Fruit fly (Drosophila melanogaster) whole organism, embryonic: ENCODE measurements around the gene pico.

ENCODE experiments used
- Atf-2 ChIP-seq: fragments of 200-800 bp; sonication (Bioruptor generic); optimal IDR thresholded peaks from 2 replicates; lab custom pipeline; 2016; ENCODE audit warnings: missing biosample characterization, missing genetic modification characterization
- Atf6 ChIP-seq: fragments of 200-800 bp; sonication (Bioruptor generic); IDR thresholded peaks from 2 replicates; pipeline ENCODE4 v1.3.6; 2022; ENCODE audit warnings: missing biosample characterization, missing genetic modification characterization
- B-H1 ChIP-seq: fragments of 200-800 bp; sonication (Bioruptor generic); IDR thresholded peaks from 3 replicates; pipeline ENCODE4 v1.3.6; 2022; ENCODE audit warnings: missing biosample characterization, missing genetic modification characterization
- BEAF-32 ChIP-seq: fragments of 200-800 bp; sonication (Bioruptor generic); optimal IDR thresholded peaks from 3 replicates; lab custom pipeline; 2017; ENCODE audit warnings: missing biosample characterization, missing genetic modification characterization, mild to moderate bottlenecking, moderate library complexity, missing genetic modification reagents
- BtbVII ChIP-seq: fragments of 200-800 bp; sonication (Bioruptor generic); optimal IDR thresholded peaks from 3 replicates; lab custom pipeline; 2017; ENCODE audit warnings: missing biosample characterization, mild to moderate bottlenecking, missing genetic modification characterization
- Bteb2 ChIP-seq: fragments of 200-800 bp; sonication (Bioruptor generic); optimal IDR thresholded peaks from 2 replicates; lab custom pipeline; 2016; ENCODE audit warnings: missing biosample characterization, missing genetic modification characterization
- CG10565 ChIP-seq: fragments of 200-800 bp; sonication (Bioruptor generic); optimal IDR thresholded peaks from 3 replicates; lab custom pipeline; 2016; ENCODE audit warnings: missing biosample characterization, mild to moderate bottlenecking, missing genetic modification characterization
- CG11247 ChIP-seq: fragments of 200-800 bp; sonication (Bioruptor generic); IDR thresholded peaks from 2 replicates; pipeline ENCODE4 v1.3.6; 2022; ENCODE audit warnings: missing biosample characterization, missing genetic modification characterization
- CG14441 ChIP-seq: fragments of 200-800 bp; sonication (Bioruptor generic); IDR thresholded peaks from 2 replicates; pipeline ENCODE4 v1.3.6; 2022; ENCODE audit warnings: missing biosample characterization, missing genetic modification characterization
- CG17802 ChIP-seq: fragments of 200-800 bp; sonication (Bioruptor generic); optimal IDR thresholded peaks from 2 replicates; lab custom pipeline; 2018; ENCODE audit warnings: missing biosample characterization, mild to moderate bottlenecking, missing genetic modification characterization, moderate library complexity
- CG1832 ChIP-seq: fragments of 200-800 bp; sonication (Bioruptor generic); optimal IDR thresholded peaks from 2 replicates; lab custom pipeline; 2017; ENCODE audit warnings: missing biosample characterization, mild to moderate bottlenecking, missing genetic modification characterization, inconsistent platforms
- CG3065 ChIP-seq: fragments of 200-800 bp; sonication (Bioruptor generic); optimal IDR thresholded peaks from 2 replicates; lab custom pipeline; 2016; ENCODE audit warnings: missing biosample characterization, missing genetic modification characterization
- CG34422 ChIP-seq: fragments of 200-800 bp; sonication (Bioruptor generic); IDR thresholded peaks from 3 replicates; pipeline ENCODE4 v1.3.6; 2022; ENCODE audit warnings: missing biosample characterization, missing genetic modification characterization
- CG4854 ChIP-seq: fragments of 200-800 bp; sonication (Bioruptor generic); optimal IDR thresholded peaks from 2 replicates; lab custom pipeline; 2016; ENCODE audit warnings: missing biosample characterization, missing genetic modification characterization, inconsistent platforms
- CG5953 ChIP-seq: fragments of 200-800 bp; sonication (Bioruptor generic); IDR thresholded peaks from 2 replicates; pipeline ENCODE4 v1.3.6; 2022; ENCODE audit warnings: missing biosample characterization, missing genetic modification characterization
- CG6254 ChIP-seq: fragments of 200-800 bp; sonication (Bioruptor generic); optimal IDR thresholded peaks from 3 replicates; lab custom pipeline; 2017; ENCODE audit warnings: mild to moderate bottlenecking, missing biosample characterization, missing genetic modification reagents, missing genetic modification characterization
- CG6272 ChIP-seq: fragments of 200-800 bp; sonication (Bioruptor generic); IDR thresholded peaks from 2 replicates; pipeline ENCODE4 v1.3.6; 2022; ENCODE audit warnings: missing biosample characterization, missing genetic modification characterization
- CG7928 ChIP-seq: fragments of 200-800 bp; sonication (Bioruptor generic); optimal IDR thresholded peaks from 2 replicates; lab custom pipeline; 2017; ENCODE audit warnings: missing biosample characterization, mild to moderate bottlenecking, missing genetic modification characterization
- CG8089 ChIP-seq: fragments of 200-800 bp; sonication (Bioruptor generic); optimal IDR thresholded peaks from 3 replicates; lab custom pipeline; 2016; ENCODE audit warnings: missing biosample characterization, missing genetic modification characterization
- CG8478 ChIP-seq: fragments of >200 bp; optimal IDR thresholded peaks from 2 replicates; lab custom pipeline; 2018
- CG8924 ChIP-seq: fragments of 200-800 bp; optimal IDR thresholded peaks from 3 replicates; lab custom pipeline; 2019; ENCODE audit warnings: missing biosample characterization, mild to moderate bottlenecking, missing genetic modification characterization, moderate library complexity
- Camta ChIP-seq: fragments of 200-800 bp; sonication (Bioruptor generic); optimal IDR thresholded peaks from 2 replicates; lab custom pipeline; 2016; ENCODE audit warnings: missing biosample characterization, missing genetic modification characterization
- CrebB ChIP-seq: fragments of 200-800 bp; sonication (Bioruptor generic); optimal IDR thresholded peaks from 3 replicates; lab custom pipeline; 2018; ENCODE audit warnings: missing biosample characterization, mild to moderate bottlenecking, missing genetic modification characterization
- D ChIP-seq, 2 experiments: fragments of 200-800 bp in 1 of 2; fragments of >200 bp in 1 of 2; sonication (Bioruptor generic) in 1 of 2; optimal IDR thresholded peaks; 2 replicates in 1 of 2; 3 replicates in 1 of 2; lab custom pipeline; 2017; ENCODE audit warnings: mild to moderate bottlenecking in 1 of 2, missing biosample characterization in 1 of 2, missing genetic modification characterization in 1 of 2, missing genetic modification reagents in 1 of 2
- Dip2 ChIP-seq: fragments of 200-800 bp; sonication (Bioruptor generic); IDR thresholded peaks from 2 replicates; pipeline ENCODE4 v1.3.6; 2022; ENCODE audit warnings: missing biosample characterization, missing genetic modification characterization
- HLHmδ ChIP-seq: fragments of 200-800 bp; sonication (Bioruptor generic); optimal IDR thresholded peaks from 2 replicates; lab custom pipeline; 2018; ENCODE audit warnings: missing biosample characterization, mild to moderate bottlenecking, missing genetic modification characterization, moderate library complexity
- Hr78 ChIP-seq, 2 experiments: fragments of 200-800 bp in 1 of 2; fragments of >200 bp in 1 of 2; sonication (Bioruptor generic) in 1 of 2; optimal IDR thresholded peaks; 2 replicates each; lab custom pipeline; 2017 to 2019; ENCODE audit warnings: missing biosample characterization in 2 of 2, missing genetic modification characterization in 2 of 2, mild to moderate bottlenecking in 1 of 2, moderate library complexity in 1 of 2
- Lim3 ChIP-seq: fragments of 200-800 bp; sonication (Bioruptor generic); IDR thresholded peaks from 2 replicates; pipeline ENCODE4 v1.3.6; 2022; ENCODE audit warnings: missing biosample characterization, missing genetic modification characterization
- Max ChIP-seq: fragments of 200-800 bp; sonication (Bioruptor generic); optimal IDR thresholded peaks from 2 replicates; lab custom pipeline; 2016; ENCODE audit warnings: missing biosample characterization, mild to moderate bottlenecking, missing genetic modification characterization
- Ptx1 ChIP-seq: fragments of 200-800 bp; sonication (Bioruptor generic); IDR thresholded peaks from 2 replicates; pipeline ENCODE4 v1.3.6; 2022; ENCODE audit warnings: missing biosample characterization, missing genetic modification characterization
- Rfx ChIP-seq: fragments of 200-800 bp; sonication (Bioruptor generic); IDR thresholded peaks from 2 replicates; pipeline ENCODE4 v1.3.6; 2022; ENCODE audit warnings: missing biosample characterization, missing genetic modification characterization
- Side ChIP-seq: fragments of 200-800 bp; sonication (Bioruptor generic); optimal IDR thresholded peaks from 2 replicates; lab custom pipeline; 2016; ENCODE audit warnings: missing biosample characterization, missing genetic modification characterization
- Xrp1 ChIP-seq: fragments of 200-800 bp; sonication (Bioruptor generic); IDR thresholded peaks from 2 replicates; pipeline ENCODE4 v1.3.6; 2022; ENCODE audit warnings: missing biosample characterization, missing genetic modification characterization
- aop ChIP-seq: fragments of 200-800 bp; sonication (Bioruptor generic); IDR thresholded peaks from 2 replicates; pipeline ENCODE4 v1.3.6; 2022; ENCODE audit warnings: missing biosample characterization, missing genetic modification characterization
- bbx ChIP-seq: fragments of 200-800 bp; sonication (Bioruptor generic); IDR thresholded peaks from 2 replicates; pipeline ENCODE4 v1.3.6; 2022; ENCODE audit warnings: missing biosample characterization, missing genetic modification characterization; ENCODE audit not compliant: partially characterized antibody
- bsh ChIP-seq, 2 experiments: fragments of 200-800 bp; sonication (Bioruptor generic); optimal IDR thresholded peaks; 2 replicates each; lab custom pipeline; 2017 to 2018; ENCODE audit warnings: mild to moderate bottlenecking in 2 of 2, missing biosample characterization in 2 of 2, missing genetic modification characterization in 2 of 2, moderate library complexity in 1 of 2
- caup ChIP-seq: fragments of 200-800 bp; sonication (Bioruptor generic); optimal IDR thresholded peaks from 3 replicates; lab custom pipeline; 2017; ENCODE audit warnings: missing biosample characterization, mild to moderate bottlenecking, missing genetic modification characterization, moderate library complexity; ENCODE audit not compliant: severe bottlenecking
- gfzf ChIP-seq: fragments of 200-800 bp; sonication (Bioruptor generic); optimal IDR thresholded peaks from 2 replicates; lab custom pipeline; 2016; ENCODE audit warnings: missing biosample characterization, mild to moderate bottlenecking, missing genetic modification characterization, moderate library complexity
- grau ChIP-seq: fragments of 200-800 bp; optimal IDR thresholded peaks from 3 replicates; lab custom pipeline; 2019; ENCODE audit warnings: missing biosample characterization, mild to moderate bottlenecking, missing genetic modification characterization, moderate library complexity
- grn ChIP-seq: fragments of 200-800 bp; sonication (Bioruptor generic); optimal IDR thresholded peaks from 3 replicates; lab custom pipeline; 2017; ENCODE audit warnings: missing biosample characterization, missing genetic modification characterization
- gro ChIP-seq: fragments of 200-800 bp; sonication (Bioruptor generic); optimal IDR thresholded peaks from 2 replicates; lab custom pipeline; 2016; ENCODE audit warnings: missing biosample characterization, missing genetic modification characterization
- inv ChIP-seq: fragments of 200-800 bp; sonication (Bioruptor generic); IDR thresholded peaks from 2 replicates; pipeline ENCODE4 v1.3.6; 2022; ENCODE audit warnings: missing biosample characterization, missing genetic modification characterization; ENCODE audit not compliant: partially characterized antibody
- kni ChIP-seq: fragments of 200-800 bp; sonication (Bioruptor generic); optimal IDR thresholded peaks from 3 replicates; lab custom pipeline; 2017; ENCODE audit warnings: mild to moderate bottlenecking, missing biosample characterization, missing genetic modification reagents, missing genetic modification characterization
- prd ChIP-seq, 3 experiments: fragments of >200 bp in 2 of 3; fragments of 200-800 bp in 1 of 3; sonication (Bioruptor generic) in 1 of 3; optimal IDR thresholded peaks in 2 of 3; IDR thresholded peaks in 1 of 3; 2 replicates in 2 of 3; 3 replicates in 1 of 3; pipeline versions ENCODE4 v1.3.6 to Lab custom; 2017 to 2022; ENCODE audit warnings: missing biosample characterization in 1 of 3, missing genetic modification characterization in 1 of 3
- stc ChIP-seq: fragments of 200-800 bp; sonication (Bioruptor generic); IDR thresholded peaks from 2 replicates; pipeline ENCODE4 v1.3.6; 2022; ENCODE audit warnings: missing biosample characterization, missing genetic modification characterization
- sug ChIP-seq: fragments of 200-800 bp; optimal IDR thresholded peaks from 2 replicates; lab custom pipeline; 2019; ENCODE audit warnings: missing biosample characterization, mild to moderate bottlenecking, missing genetic modification characterization, moderate library complexity
- tna ChIP-seq: fragments of 200-800 bp; sonication (Bioruptor generic); IDR thresholded peaks from 2 replicates; pipeline ENCODE4 v1.3.6; 2022; ENCODE audit warnings: missing biosample characterization, missing genetic modification characterization; ENCODE audit not compliant: partially characterized antibody
- tup ChIP-seq: fragments of 200-800 bp; sonication (Bioruptor generic); optimal IDR thresholded peaks from 2 replicates; lab custom pipeline; 2016; ENCODE audit warnings: missing biosample characterization, mild to moderate bottlenecking, missing genetic modification characterization, moderate library complexity
- vfl ChIP-seq: fragments of 200-800 bp; sonication (Bioruptor generic); optimal IDR thresholded peaks from 2 replicates; lab custom pipeline; 2016; ENCODE audit warnings: missing biosample characterization, missing genetic modification characterization

pico gene

DNA sequence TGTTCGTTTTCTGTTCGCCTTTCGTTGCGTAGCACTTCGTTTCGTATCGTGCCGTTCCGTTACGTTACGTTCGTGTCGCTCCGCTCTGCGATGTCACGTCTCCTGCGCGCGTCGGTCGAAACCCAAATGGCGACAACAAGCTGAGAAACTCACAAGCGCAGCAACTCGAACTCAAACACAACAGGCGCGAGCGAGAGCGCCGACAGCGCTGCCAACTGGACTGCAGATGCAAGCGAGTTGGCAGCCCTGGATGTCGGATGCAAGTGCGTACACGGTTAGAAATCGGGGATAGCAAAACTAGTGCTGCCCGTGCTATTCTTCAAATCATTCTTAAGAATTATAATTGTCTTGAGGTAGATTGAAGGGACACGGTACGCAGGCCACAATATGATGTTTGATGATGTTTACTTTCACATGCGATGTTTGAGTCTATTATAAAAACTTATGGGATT is 3.5 kb downstream of the pico start (continued):
- peak; percentile 33 for TF ChIP-seq BEAF-32 (GFP tag; lab: Kevin White, UChicago)
- peak; percentile 51 for TF ChIP-seq caup (GFP tag; lab: Kevin White, UChicago)
- TF ChIP-seq CG8478 (lab: Kevin White, UChicago) = no peak
- no peak for TF ChIP-seq Dip2 (GFP tag; lab: Robert Waterston, UW)
- TF ChIP-seq Hr78 (GFP tag; optimal IDR thresholded peaks at IDR 0.05; lab: Kevin White, UChicago) = no peak
- TF ChIP-seq CG4854 (GFP tag; lab: Kevin White, UChicago) = peak; percentile 37
- peak; percentile 73 for TF ChIP-seq Atf6
- peak; percentile 69 for TF ChIP-seq Camta (GFP tag; lab: Kevin White, UChicago)
- TF ChIP-seq stc (GFP tag; lab: Robert Waterston, UW) = peak; percentile 69
- peak; percentile 79 for TF ChIP-seq Xrp1 (GFP tag; lab: Robert Waterston, UW)
- TF ChIP-seq tup (GFP tag; lab: Kevin White, UChicago) = peak; percentile 35
- peak; percentile 23 for TF ChIP-seq Bteb2 (GFP tag; lab: Kevin White, UChicago)
- TF ChIP-seq Atf-2 (GFP tag; lab: Kevin White, UChicago) = peak; percentile 59
- TF ChIP-seq Ptx1 (GFP tag; lab: Robert Waterston, UW) = peak; percentile 76
- no peak for TF ChIP-seq CG3065 (GFP tag; lab: Kevin White, UChicago)
- TF ChIP-seq gfzf (GFP tag; lab: Kevin White, UChicago) = peak; percentile 20
- peak; percentile 54; the same call in 2 of the 3 replicates for TF ChIP-seq B-H1 (GFP tag; lab: Robert Waterston, UW)
- TF ChIP-seq CG11247 (GFP tag; lab: Robert Waterston, UW) = peak; percentile 64
- peak; percentile 42; the same call in 1 of the 2 replicates for TF ChIP-seq tna (GFP tag; lab: Robert Waterston, UW)
- TF ChIP-seq CG14441 (GFP tag; lab: Robert Waterston, UW) = peak; percentile 80
- TF ChIP-seq prd (optimal IDR thresholded peaks at IDR 0.05; lab: Kevin White, UChicago) = no peak
- TF ChIP-seq prd (GFP tag; IDR thresholded peaks at IDR 0.05; lab: Robert Waterston, UW) = peak; percentile 85
- peak; percentile 26 for TF ChIP-seq CG17802 (tag; lab: Kevin White, UChicago)
- TF ChIP-seq CG7928 (GFP tag; lab: Kevin White, UChicago) = peak; percentile 41
- peak; percentile 9 to 65 for TF ChIP-seq bsh (GFP tag; optimal IDR thresholded peaks at IDR 0.05; lab: Kevin White, UChicago)
- TF ChIP-seq CG10565 (GFP tag; lab: Kevin White, UChicago) = no peak
- no peak for TF ChIP-seq D (optimal IDR thresholded peaks at IDR 0.05; lab: Kevin White, UChicago)
- peak; percentile 12 for TF ChIP-seq D (GFP tag; optimal IDR thresholded peaks at IDR 0.05; lab: Kevin White, UChicago)
- peak; percentile 52 for TF ChIP-seq CG6272 (GFP tag; lab: Robert Waterston, UW)
- TF ChIP-seq grn (GFP tag; lab: Kevin White, UChicago) = no peak
- no peak for TF ChIP-seq Lim3 (GFP tag; lab: Robert Waterston, UW)
- TF ChIP-seq Rfx = peak; percentile 81
- TF ChIP-seq grau (tag; lab: Kevin White, UChicago) = peak; percentile 65
- peak; percentile 76 for TF ChIP-seq CG5953 (GFP tag; lab: Robert Waterston, UW)
- TF ChIP-seq vfl (GFP tag; lab: Kevin White, UChicago) = peak; percentile 36
- peak; percentile 53; the same call in 1 of the 2 replicates for TF ChIP-seq aop
- peak; percentile 24 for TF ChIP-seq CG6254 (GFP tag; lab: Kevin White, UChicago)
- TF ChIP-seq bbx (GFP tag; lab: Robert Waterston, UW) = peak; percentile 69
- peak; percentile 60 for TF ChIP-seq CG8924
- TF ChIP-seq Side = peak; percentile 73
- TF ChIP-seq CrebB = peak; percentile 30
- TF ChIP-seq sug (tag; lab: Kevin White, UChicago) = peak; percentile 8
- TF ChIP-seq HLHmδ = peak; percentile 67
- TF ChIP-seq CG8089 (GFP tag; lab: Kevin White, UChicago) = peak; percentile 70
- peak; percentile 76 for TF ChIP-seq gro (GFP tag; lab: Kevin White, UChicago)
- TF ChIP-seq BtbVII (GFP tag; lab: Kevin White, UChicago) = peak; percentile 25
- peak; percentile 30; the same call in 1 of the 2 replicates for TF ChIP-seq inv (GFP tag; lab: Robert Waterston, UW)
- peak; percentile 62 for TF ChIP-seq kni (GFP tag; lab: Kevin White, UChicago)
- TF ChIP-seq Max (GFP tag; lab: Kevin White, UChicago) = peak; percentile 43
- TF ChIP-seq CG1832 (GFP tag; lab: Kevin White, UChicago) = peak; percentile 48
- TF ChIP-seq CG34422 = peak; percentile 70
